Worm (Caenorhabditis elegans) whole organism, late embryonic: ENCODE measurements around the gene Y44A6C.1.

Experiments used
- K02D7.2 ChIP-seq: sonication (generic microtip); optimal IDR thresholded peaks from 2 replicates; lab custom pipeline; 2017; ENCODE audit warnings: mild to moderate bottlenecking, missing genetic modification characterization, missing compliant biosample characterization
- K09A11.1 ChIP-seq: sonication (generic microtip); optimal IDR thresholded peaks from 2 replicates; lab custom pipeline; 2017; ENCODE audit warnings: antibody characterized with exemption, mild to moderate bottlenecking, missing genetic modification characterization, missing compliant biosample characterization; ENCODE audit not compliant: insufficient read depth
- Y22D7AL.16 ChIP-seq: sonication (generic microtip); optimal IDR thresholded peaks from 2 replicates; lab custom pipeline; 2016; ENCODE audit warnings: missing genetic modification characterization, missing compliant biosample characterization
- ceh-14 ChIP-seq: sonication (generic microtip); optimal IDR thresholded peaks from 2 replicates; lab custom pipeline; 2016; ENCODE audit warnings: missing genotype, missing genetic modification characterization, missing compliant biosample characterization
- ceh-19 ChIP-seq: fragments of 200-800 bp; sonication (Bioruptor generic); optimal IDR thresholded peaks from 2 replicates; lab custom pipeline; 2018; ENCODE audit warnings: mild to moderate bottlenecking, missing genetic modification characterization, missing compliant biosample characterization
- ceh-2 ChIP-seq: sonication (generic microtip); optimal IDR thresholded peaks from 2 replicates; lab custom pipeline; 2016; ENCODE audit warnings: missing genotype, missing genetic modification characterization, missing compliant biosample characterization
- ceh-22 ChIP-seq: sonication (generic microtip); optimal IDR thresholded peaks from 2 replicates; lab custom pipeline; 2017; ENCODE audit warnings: missing biosample characterization, missing genetic modification characterization
- ceh-24 ChIP-seq: sonication (generic microtip); optimal IDR thresholded peaks from 2 replicates; lab custom pipeline; 2016; ENCODE audit warnings: mild to moderate bottlenecking, missing genetic modification characterization, missing compliant biosample characterization
- ceh-34 ChIP-seq: sonication (generic microtip); optimal IDR thresholded peaks from 2 replicates; lab custom pipeline; 2016; ENCODE audit warnings: mild to moderate bottlenecking, missing genetic modification characterization, missing compliant biosample characterization
- ceh-45 ChIP-seq: fragments of 200-800 bp; sonication (Bioruptor generic); IDR thresholded peaks from 2 replicates; pipeline ENCODE4 v1.3.6; 2022; ENCODE audit warnings: missing genetic modification reagents, missing genetic modification characterization, missing compliant biosample characterization
- ceh-48 ChIP-seq: sonication (generic microtip); optimal IDR thresholded peaks from 2 replicates; lab custom pipeline; 2016; ENCODE audit warnings: missing genetic modification characterization, inconsistent platforms, missing compliant biosample characterization
- dmd-4 ChIP-seq: sonication (generic microtip); optimal IDR thresholded peaks from 2 replicates; lab custom pipeline; 2016; ENCODE audit warnings: borderline replicate concordance, missing genetic modification characterization, missing compliant biosample characterization
- dve-1 ChIP-seq: sonication (generic microtip); optimal IDR thresholded peaks from 2 replicates; lab custom pipeline; 2017; ENCODE audit warnings: antibody characterized with exemption, mild to moderate bottlenecking, missing genetic modification characterization, missing compliant biosample characterization
- ets-4 ChIP-seq: sonication (generic microtip); optimal IDR thresholded peaks from 2 replicates; lab custom pipeline; 2016; ENCODE audit warnings: missing genetic modification characterization, missing compliant biosample characterization
- eyg-1 ChIP-seq: sonication (generic microtip); optimal IDR thresholded peaks from 2 replicates; lab custom pipeline; 2016; ENCODE audit warnings: missing genotype, missing genetic modification characterization, missing compliant biosample characterization
- fax-1 ChIP-seq: sonication (generic microtip); optimal IDR thresholded peaks from 2 replicates; lab custom pipeline; 2016; ENCODE audit warnings: missing genotype, missing genetic modification characterization, missing compliant biosample characterization
- hlh-13 ChIP-seq: fragments of 200-800 bp; sonication (Bioruptor generic); optimal IDR thresholded peaks from 2 replicates; lab custom pipeline; 2018; ENCODE audit warnings: mild to moderate bottlenecking, missing genetic modification characterization, missing compliant biosample characterization
- hlh-30 ChIP-seq: sonication (generic microtip); optimal IDR thresholded peaks from 2 replicates; lab custom pipeline; 2017; ENCODE audit warnings: antibody characterized with exemption, missing genetic modification characterization, missing compliant biosample characterization; ENCODE audit not compliant: insufficient read depth
- lim-6 ChIP-seq: sonication (generic microtip); optimal IDR thresholded peaks from 2 replicates; lab custom pipeline; 2016; ENCODE audit warnings: missing genetic modification characterization, missing compliant biosample characterization
- lin-11 ChIP-seq: fragments of 200-800 bp; sonication (Bioruptor generic); optimal IDR thresholded peaks from 2 replicates; lab custom pipeline; 2018; ENCODE audit warnings: mild to moderate bottlenecking, missing genetic modification characterization, missing compliant biosample characterization
- madf-2 ChIP-seq: sonication (generic microtip); optimal IDR thresholded peaks from 2 replicates; lab custom pipeline; 2017; ENCODE audit warnings: missing genetic modification characterization, missing compliant biosample characterization
- mec-3 ChIP-seq: sonication (generic microtip); optimal IDR thresholded peaks from 2 replicates; lab custom pipeline; 2016; ENCODE audit warnings: borderline replicate concordance, missing genetic modification characterization, missing compliant biosample characterization
- nfya-1 ChIP-seq: sonication (generic microtip); optimal IDR thresholded peaks from 2 replicates; lab custom pipeline; 2017; ENCODE audit warnings: missing genetic modification characterization, mild to moderate bottlenecking, missing compliant biosample characterization, antibody characterized with exemption, moderate library complexity
- nhr-11 ChIP-seq: fragments of 150-350 bp; optimal IDR thresholded peaks from 2 replicates; lab custom pipeline; 2014; ENCODE audit warnings: missing biosample characterization, missing genetic modification characterization
- npax-4 ChIP-seq: sonication (generic microtip); optimal IDR thresholded peaks from 2 replicates; lab custom pipeline; 2016; ENCODE audit warnings: missing genetic modification characterization, missing compliant biosample characterization
- odd-2 ChIP-seq: sonication (generic microtip); optimal IDR thresholded peaks from 2 replicates; lab custom pipeline; 2017; ENCODE audit warnings: antibody characterized with exemption, mild to moderate bottlenecking, missing genetic modification characterization, missing compliant biosample characterization
- pag-3 ChIP-seq: sonication (generic microtip); optimal IDR thresholded peaks from 2 replicates; lab custom pipeline; 2016; ENCODE audit warnings: missing compliant biosample characterization, missing genetic modification characterization, borderline replicate concordance
- pqm-1 ChIP-seq: sonication (generic microtip); optimal IDR thresholded peaks from 2 replicates; lab custom pipeline; 2016; ENCODE audit warnings: missing genetic modification characterization, missing compliant biosample characterization
- pros-1 ChIP-seq: fragments of 150-350 bp; optimal IDR thresholded peaks from 2 replicates; lab custom pipeline; 2014; ENCODE audit warnings: missing biosample characterization, missing genetic modification reagents, missing genetic modification characterization
- ref-2 ChIP-seq: sonication (generic microtip); optimal IDR thresholded peaks from 2 replicates; lab custom pipeline; 2016; ENCODE audit warnings: missing genetic modification characterization, missing compliant biosample characterization
- rnt-1 ChIP-seq: sonication (generic microtip); optimal IDR thresholded peaks from 2 replicates; lab custom pipeline; 2016; ENCODE audit warnings: missing genetic modification characterization, missing compliant biosample characterization
- sdc-2 ChIP-seq: sonication (generic microtip); optimal IDR thresholded peaks from 2 replicates; lab custom pipeline; 2016; ENCODE audit warnings: missing genotype, missing genetic modification characterization, missing compliant biosample characterization
- sox-4 ChIP-seq: sonication (generic microtip); optimal IDR thresholded peaks from 2 replicates; lab custom pipeline; 2017; ENCODE audit warnings: mild to moderate bottlenecking, missing genetic modification characterization, inconsistent platforms, missing compliant biosample characterization
- tbx-7 ChIP-seq: sonication (generic microtip); optimal IDR thresholded peaks from 2 replicates; lab custom pipeline; 2016; ENCODE audit warnings: missing genotype, missing genetic modification characterization, missing compliant biosample characterization
- unc-42 ChIP-seq: sonication (generic microtip); optimal IDR thresholded peaks from 2 replicates; lab custom pipeline; 2016; ENCODE audit warnings: missing genotype, missing genetic modification characterization, missing compliant biosample characterization
- zip-5 ChIP-seq: sonication (generic microtip); optimal IDR thresholded peaks from 2 replicates; lab custom pipeline; 2016; ENCODE audit warnings: missing genetic modification characterization, missing compliant biosample characterization

The Y44A6C.1 gene

ce11 chrV:20712994-20713326 is 760 bp upstream of the Y44A6C.1 start (continued):
- TF ChIP-seq unc-42, result peak; percentile 26
- TF ChIP-seq mec-3 (tag; lab: Kevin White, UChicago), result no peak
- TF ChIP-seq K09A11.1 (tag; lab: Kevin White, UChicago), result no peak
- TF ChIP-seq ceh-14 (tag; lab: Kevin White, UChicago), result no peak
- TF ChIP-seq pqm-1 (tag; lab: Kevin White, UChicago), result no peak
- TF ChIP-seq lin-11 (tag; lab: Kevin White, UChicago), result no peak
- TF ChIP-seq sdc-2 (tag; lab: Kevin White, UChicago), result no peak
- no peak for TF ChIP-seq Y22D7AL.16 (tag; lab: Kevin White, UChicago)
- no peak for TF ChIP-seq sox-4 (tag; lab: Kevin White, UChicago)
- TF ChIP-seq dve-1, result no peak
- no peak for TF ChIP-seq K02D7.2 (tag; lab: Kevin White, UChicago)
- no peak for TF ChIP-seq madf-2
- no peak for TF ChIP-seq ref-2 (tag; lab: Kevin White, UChicago)
- no peak for TF ChIP-seq npax-4 (tag; lab: Kevin White, UChicago)
- TF ChIP-seq rnt-1, result peak; percentile 9

ce11 chrV:20714503-20714902 is 783 bp downstream of the Y44A6C.1 start:
- TF ChIP-seq hlh-30 (tag; lab: Kevin White, UChicago), result no peak
- TF ChIP-seq sox-4 (tag; lab: Kevin White, UChicago), result no peak
- no peak for TF ChIP-seq zip-5 (tag; lab: Kevin White, UChicago)
- no peak for TF ChIP-seq ceh-24
- no peak for TF ChIP-seq odd-2
- TF ChIP-seq ceh-14 (tag; lab: Kevin White, UChicago), result no peak
- no peak for TF ChIP-seq pros-1 (tag; lab: Kevin White, UChicago)
- no peak for TF ChIP-seq ceh-45 (GFP tag; lab: Robert Waterston, UW)
- TF ChIP-seq, all 69 proteins: peak for 0

ce11 chrV:20716267-20716666 is 2.5 kb downstream of the Y44A6C.1 start:
- TF ChIP-seq K02D7.2 (tag; lab: Kevin White, UChicago), result no peak
- no peak for TF ChIP-seq fax-1
- no peak for TF ChIP-seq ceh-19 (GFP tag; lab: Kevin White, UChicago)
- TF ChIP-seq pqm-1 (tag; lab: Kevin White, UChicago), result no peak
- no peak for TF ChIP-seq pag-3 (tag; lab: Kevin White, UChicago)
- TF ChIP-seq ceh-45 (GFP tag; lab: Robert Waterston, UW), result no peak
- TF ChIP-seq eyg-1 (tag; lab: Kevin White, UChicago), result no peak
- no peak for TF ChIP-seq ref-2 (tag; lab: Kevin White, UChicago)
- no peak for TF ChIP-seq lin-11 (tag; lab: Kevin White, UChicago)
- TF ChIP-seq hlh-30 (tag; lab: Kevin White, UChicago), result no peak

- TF ChIP-seq hlh-13 (no peak), ceh-22 (tag; lab: Kevin White, UChicago) (no peak), nhr-11 (no peak), dve-1 (no peak), zip-5 (tag; lab: Kevin White, UChicago) (no peak), ref-2 (tag; lab: Kevin White, UChicago) (no peak), ceh-2 (tag; lab: Kevin White, UChicago) (no peak), odd-2 (no peak), eyg-1 (tag; lab: Kevin White, UChicago) (no peak), dmd-4 (tag; lab: Kevin White, UChicago) (no peak), lim-6 (tag; lab: Kevin White, UChicago) (no peak), tbx-7 (tag; lab: Kevin White, UChicago) (no peak), hlh-30 (tag; lab: Kevin White, UChicago) (no peak), pqm-1 (tag; lab: Kevin White, UChicago) (no peak), ceh-14 (tag; lab: Kevin White, UChicago) (no peak), ceh-34 (tag; lab: Kevin White, UChicago) (no peak), nfya-1 (tag; lab: Kevin White, UChicago) (no peak), ceh-48 (tag; lab: Kevin White, UChicago) (no peak), ets-4 (tag; lab: Kevin White, UChicago) (no peak), ceh-45 (GFP tag; lab: Robert Waterston, UW) (no peak)
- TF ChIP-seq, all 69 proteins: peak for 0
These were observed 3.2 kb downstream of the Y44A6C.1 start for ce11 chrV:20716830-20717441.
